Fruit fly (Drosophila melanogaster) whole organism, prepupa: Measurements from ENCODE around the gene CG31358.

Experiments used
- Blimp-1 ChIP-seq: fragments of 200-800 bp; sonication (Bioruptor generic); optimal IDR thresholded peaks from 3 replicates; lab custom pipeline; 2017; ENCODE audit warnings: missing biosample characterization, missing genetic modification characterization, mild to moderate bottlenecking, moderate library complexity, missing genetic modification reagents
- CG10631 ChIP-seq: fragments of 200-800 bp; sonication (Bioruptor generic); optimal IDR thresholded peaks from 2 replicates; lab custom pipeline; 2016; ENCODE audit warnings: missing biosample characterization, missing genetic modification characterization
- CG10669 ChIP-seq: fragments of 200-800 bp; sonication (Bioruptor generic); optimal IDR thresholded peaks from 3 replicates; lab custom pipeline; 2018; ENCODE audit warnings: missing biosample characterization, mild to moderate bottlenecking, missing genetic modification characterization, moderate library complexity
- CG11294 ChIP-seq: fragments of 200-800 bp; sonication (Bioruptor generic); IDR thresholded peaks from 2 replicates; pipeline ENCODE4 v1.3.6; 2022; ENCODE audit warnings: missing biosample characterization, missing genetic modification characterization
- CG11762 ChIP-seq: fragments of 200-800 bp; sonication (Bioruptor generic); optimal IDR thresholded peaks from 3 replicates; lab custom pipeline; 2016; ENCODE audit warnings: missing biosample characterization, missing genetic modification characterization; ENCODE audit not compliant: insufficient read depth
- CG11902 ChIP-seq: fragments of 200-800 bp; sonication (Bioruptor generic); optimal IDR thresholded peaks from 3 replicates; lab custom pipeline; 2016; ENCODE audit warnings: missing biosample characterization, missing genetic modification characterization
- CG16779 ChIP-seq: fragments of 200-800 bp; sonication (Bioruptor generic); optimal IDR thresholded peaks from 3 replicates; lab custom pipeline; 2017; ENCODE audit warnings: missing biosample characterization, mild to moderate bottlenecking, missing genetic modification characterization
- CG3032 ChIP-seq: fragments of 200-800 bp; optimal IDR thresholded peaks from 2 replicates; lab custom pipeline; 2019; ENCODE audit warnings: missing biosample characterization, mild to moderate bottlenecking, missing genetic modification characterization, moderate library complexity
- CG31627 ChIP-seq: fragments of 200-800 bp; sonication (Bioruptor generic); optimal IDR thresholded peaks from 3 replicates; lab custom pipeline; 2016; ENCODE audit warnings: missing biosample characterization, missing genetic modification characterization
- CG32006 ChIP-seq: fragments of 200-800 bp; sonication (Bioruptor generic); optimal IDR thresholded peaks from 3 replicates; lab custom pipeline; 2017; ENCODE audit warnings: missing biosample characterization, mild to moderate bottlenecking, missing genetic modification characterization
- CG4318 ChIP-seq: fragments of 200-800 bp; sonication (Bioruptor generic); optimal IDR thresholded peaks from 3 replicates; lab custom pipeline; 2017; ENCODE audit warnings: missing biosample characterization, mild to moderate bottlenecking, missing genetic modification characterization
- CG6163 ChIP-seq: fragments of 200-800 bp; sonication (Bioruptor generic); IDR thresholded peaks from 3 replicates; pipeline ENCODE4 v1.3.6; 2022; ENCODE audit warnings: missing biosample characterization, missing genetic modification characterization
- CG6276 ChIP-seq: fragments of 200-800 bp; sonication (Bioruptor generic); optimal IDR thresholded peaks from 2 replicates; lab custom pipeline; 2017; ENCODE audit warnings: missing biosample characterization, mild to moderate bottlenecking, missing genetic modification characterization
- CG6792 ChIP-seq: fragments of 200-800 bp; sonication (Bioruptor generic); optimal IDR thresholded peaks from 3 replicates; lab custom pipeline; 2016; ENCODE audit warnings: missing biosample characterization, missing genetic modification characterization
- CG6808 ChIP-seq: fragments of 200-800 bp; sonication (Bioruptor generic); optimal IDR thresholded peaks from 3 replicates; lab custom pipeline; 2017; ENCODE audit warnings: missing biosample characterization, missing genetic modification characterization, mild to moderate bottlenecking, moderate library complexity, missing genetic modification reagents
- CG6854 ChIP-seq: fragments of 200-800 bp; sonication (Bioruptor generic); optimal IDR thresholded peaks from 2 replicates; lab custom pipeline; 2017; ENCODE audit warnings: missing biosample characterization, mild to moderate bottlenecking, missing genetic modification characterization
- CG8119 ChIP-seq: fragments of 200-800 bp; sonication (Bioruptor generic); IDR thresholded peaks from 3 replicates; pipeline ENCODE4 v1.3.6; 2022; ENCODE audit warnings: missing biosample characterization, missing genetic modification characterization
- CG8632 ChIP-seq: fragments of 200-800 bp; sonication (Bioruptor generic); optimal IDR thresholded peaks from 3 replicates; lab custom pipeline; 2016; ENCODE audit warnings: missing biosample characterization, missing genetic modification characterization
- CG9139 ChIP-seq: fragments of 200-800 bp; sonication (Bioruptor generic); optimal IDR thresholded peaks from 3 replicates; lab custom pipeline; 2017; ENCODE audit warnings: missing biosample characterization, mild to moderate bottlenecking, missing genetic modification characterization
- Eip75B ChIP-seq: fragments of 200-800 bp; sonication (Bioruptor generic); optimal IDR thresholded peaks from 3 replicates; lab custom pipeline; 2016; ENCODE audit warnings: missing biosample characterization, missing genetic modification characterization
- Eip93F ChIP-seq: fragments of 200-800 bp; sonication (Bioruptor generic); optimal IDR thresholded peaks from 2 replicates; lab custom pipeline; 2016; ENCODE audit warnings: missing biosample characterization, mild to moderate bottlenecking, missing genetic modification characterization
- Ets21C ChIP-seq: fragments of 200-800 bp; sonication (Bioruptor generic); optimal IDR thresholded peaks from 3 replicates; lab custom pipeline; 2016; ENCODE audit warnings: missing biosample characterization, missing genetic modification characterization
- Ets96B ChIP-seq: fragments of 200-800 bp; optimal IDR thresholded peaks from 2 replicates; lab custom pipeline; 2019; ENCODE audit warnings: missing biosample characterization, mild to moderate bottlenecking, missing genetic modification characterization, moderate library complexity
- Hr38 ChIP-seq: sonication (Bioruptor generic); optimal IDR thresholded peaks from 2 replicates; lab custom pipeline; 2016; ENCODE audit warnings: missing biosample characterization, missing genetic modification characterization
- Hr39 ChIP-seq: fragments of 200-800 bp; sonication (Bioruptor generic); optimal IDR thresholded peaks from 2 replicates; lab custom pipeline; 2016; ENCODE audit warnings: missing biosample characterization, missing genetic modification characterization
- Hr4 ChIP-seq: fragments of 200-800 bp; sonication (Bioruptor generic); optimal IDR thresholded peaks from 3 replicates; lab custom pipeline; 2016; ENCODE audit warnings: missing biosample characterization, missing genetic modification characterization
- Lpt ChIP-seq: fragments of 200-800 bp; sonication (Bioruptor generic); optimal IDR thresholded peaks from 3 replicates; lab custom pipeline; 2016; ENCODE audit warnings: missing biosample characterization, missing genetic modification characterization
- Met ChIP-seq: fragments of 200-800 bp; sonication (Bioruptor generic); optimal IDR thresholded peaks from 3 replicates; lab custom pipeline; 2016; ENCODE audit warnings: missing biosample characterization, missing genetic modification characterization
- Sox102F ChIP-seq: fragments of 200-800 bp; sonication (Bioruptor generic); optimal IDR thresholded peaks from 2 replicates; lab custom pipeline; 2016; ENCODE audit warnings: missing biosample characterization, mild to moderate bottlenecking, missing genetic modification characterization
- Sox14 ChIP-seq: fragments of 200-800 bp; sonication (Bioruptor generic); optimal IDR thresholded peaks from 3 replicates; lab custom pipeline; 2016; ENCODE audit warnings: missing biosample characterization, missing genetic modification characterization
- Sox15 ChIP-seq: fragments of 200-800 bp; sonication (Bioruptor generic); optimal IDR thresholded peaks from 3 replicates; lab custom pipeline; 2016; ENCODE audit warnings: missing biosample characterization, missing genetic modification characterization
- achi ChIP-seq: fragments of 200-800 bp; sonication (Bioruptor generic); optimal IDR thresholded peaks from 3 replicates; lab custom pipeline; 2016; ENCODE audit warnings: missing biosample characterization, missing genetic modification characterization
- acj6 ChIP-seq: fragments of 200-800 bp; sonication (Bioruptor generic); optimal IDR thresholded peaks from 3 replicates; lab custom pipeline; 2016; ENCODE audit warnings: missing biosample characterization, missing genetic modification characterization
- cyc ChIP-seq: fragments of 200-800 bp; sonication (Bioruptor generic); optimal IDR thresholded peaks from 3 replicates; lab custom pipeline; 2016; ENCODE audit warnings: missing biosample characterization, missing genetic modification characterization
- dac ChIP-seq: fragments of 200-800 bp; sonication (Bioruptor generic); optimal IDR thresholded peaks from 2 replicates; lab custom pipeline; 2017; ENCODE audit warnings: missing biosample characterization, mild to moderate bottlenecking, missing genetic modification characterization
- dsx ChIP-seq: fragments of 200-800 bp; optimal IDR thresholded peaks from 3 replicates; lab custom pipeline; 2019; ENCODE audit warnings: missing biosample characterization, mild to moderate bottlenecking, missing genetic modification characterization, moderate library complexity; ENCODE audit not compliant: poor library complexity, severe bottlenecking
- esn ChIP-seq: fragments of 200-800 bp; sonication (Bioruptor generic); optimal IDR thresholded peaks from 2 replicates; lab custom pipeline; 2016; ENCODE audit warnings: missing biosample characterization, mild to moderate bottlenecking, missing genetic modification characterization, moderate library complexity
- fd59A ChIP-seq: fragments of 200-800 bp; sonication (Bioruptor generic); optimal IDR thresholded peaks from 2 replicates; lab custom pipeline; 2017; ENCODE audit warnings: missing biosample characterization, mild to moderate bottlenecking, missing genetic modification characterization, missing genetic modification reagents
- lz ChIP-seq: fragments of 200-800 bp; sonication (Bioruptor generic); optimal IDR thresholded peaks from 3 replicates; lab custom pipeline; 2016; ENCODE audit warnings: missing biosample characterization, missing genetic modification characterization
- pdm3 ChIP-seq: fragments of 200-800 bp; sonication (Bioruptor generic); optimal IDR thresholded peaks from 3 replicates; lab custom pipeline; 2016; ENCODE audit warnings: missing biosample characterization, missing genetic modification characterization
- salr ChIP-seq, 2 experiments: fragments of 200-800 bp; sonication (Bioruptor generic); optimal IDR thresholded peaks; 3 replicates each; lab custom pipeline; 2016 to 2018; ENCODE audit warnings: missing biosample characterization in 2 of 2, missing genetic modification characterization in 2 of 2, mild to moderate bottlenecking in 1 of 2
- spab ChIP-seq: fragments of 200-800 bp; sonication (Bioruptor generic); optimal IDR thresholded peaks from 2 replicates; lab custom pipeline; 2017; ENCODE audit warnings: missing biosample characterization, mild to moderate bottlenecking, missing genetic modification characterization, missing genetic modification reagents
- ss ChIP-seq, 2 experiments: fragments of 200-800 bp; sonication (Bioruptor generic); optimal IDR thresholded peaks; 2 replicates in 1 of 2; 3 replicates in 1 of 2; lab custom pipeline; 2017 to 2018; ENCODE audit warnings: mild to moderate bottlenecking in 2 of 2, missing biosample characterization in 2 of 2, missing genetic modification characterization in 2 of 2, moderate library complexity in 1 of 2
- topi ChIP-seq: fragments of 200-800 bp; sonication (Bioruptor generic); optimal IDR thresholded peaks from 3 replicates; lab custom pipeline; 2016; ENCODE audit warnings: missing biosample characterization, missing genetic modification characterization

Gene CG31358

dm6 chr3R:12078961-12079360, 47.4 kb upstream of the CG31358 start (continued):
- TF ChIP-seq CG11762 (GFP tag; lab: Kevin White, UChicago) (peak; percentile 71), Eip75B (peak; percentile 62), CG32006 (GFP tag; lab: Kevin White, UChicago) (peak; percentile 63), Hr39 (GFP tag; lab: Kevin White, UChicago) (peak; percentile 38), Lpt (GFP tag; lab: Kevin White, UChicago) (peak; percentile 62), CG6854 (no peak), ss (GFP tag; optimal IDR thresholded peaks at IDR 0.05; lab: Kevin White, UChicago) (peak; percentile 51 to 81), CG6792 (peak; percentile 73), Ets21C (peak; percentile 47), dac (no peak), Blimp-1 (GFP tag; lab: Kevin White, UChicago) (peak; percentile 58), achi (peak; percentile 74), CG3032 (tag; lab: Kevin White, UChicago) (peak; percentile 86), CG11294 (GFP tag; lab: Robert Waterston, UW) (peak; percentile 20; the same call in 1 of the 2 replicates), CG9139 (peak; percentile 71), topi (GFP tag; lab: Kevin White, UChicago) (peak; percentile 67), Sox14 (GFP tag; lab: Kevin White, UChicago) (peak; percentile 32), Sox15 (GFP tag; lab: Kevin White, UChicago) (peak; percentile 48), cyc (peak; percentile 76), Ets96B (tag; lab: Kevin White, UChicago) (peak; percentile 83), lz (GFP tag; lab: Kevin White, UChicago) (peak; percentile 55), CG10631 (GFP tag; lab: Kevin White, UChicago) (peak; percentile 82), Eip93F (GFP tag; lab: Kevin White, UChicago) (peak; percentile 21), CG8119 (peak; percentile 77), Hr38 (GFP tag; lab: Kevin White, UChicago) (no peak), CG6163 (peak; percentile 87), CG6276 (GFP tag; lab: Kevin White, UChicago) (peak; percentile 10), CG31627 (GFP tag; lab: Kevin White, UChicago) (peak; percentile 59), pdm3 (GFP tag; lab: Kevin White, UChicago) (peak; percentile 34), CG10669 (peak; percentile 79), dsx (GFP tag; lab: Kevin White, UChicago) (peak; percentile 79), esn (peak; percentile 82), Sox102F (GFP tag; lab: Kevin White, UChicago) (peak; percentile 68), CG11902 (peak; percentile 68)

dm6 chr3R:12062844-12063243, 31.3 kb upstream of the CG31358 start, which contains the start of gene CG14740:
Gene CG14740, minus strand, starts transcription at chr3R:12062944.
- TF ChIP-seq Ets96B (tag; lab: Kevin White, UChicago), result no peak
- no peak for TF ChIP-seq Met
- TF ChIP-seq acj6 (GFP tag; lab: Kevin White, UChicago), result no peak
- TF ChIP-seq Blimp-1 (GFP tag; lab: Kevin White, UChicago), result no peak
- TF ChIP-seq CG8632 (GFP tag; lab: Kevin White, UChicago), result no peak
- no peak for TF ChIP-seq ss (GFP tag; optimal IDR thresholded peaks at IDR 0.05; lab: Kevin White, UChicago)
- no peak for TF ChIP-seq CG4318 (GFP tag; lab: Kevin White, UChicago)
- TF ChIP-seq CG6276 (GFP tag; lab: Kevin White, UChicago), result no peak
- TF ChIP-seq spab (GFP tag; lab: Kevin White, UChicago), result no peak
- no peak for TF ChIP-seq dsx (GFP tag; lab: Kevin White, UChicago)
- no peak for TF ChIP-seq CG11902
- TF ChIP-seq Hr4 (GFP tag; lab: Kevin White, UChicago), result no peak
- no peak for TF ChIP-seq CG16779
- TF ChIP-seq salr (GFP tag; optimal IDR thresholded peaks at IDR 0.05; lab: Kevin White, UChicago), result no peak
- no peak for TF ChIP-seq Sox15 (GFP tag; lab: Kevin White, UChicago)
- no peak for TF ChIP-seq CG6808 (GFP tag; lab: Kevin White, UChicago)
- TF ChIP-seq lz (GFP tag; lab: Kevin White, UChicago), result no peak
- TF ChIP-seq fd59A (GFP tag; lab: Kevin White, UChicago), result no peak
- no peak for TF ChIP-seq Ets21C
- TF ChIP-seq Hr38 (GFP tag; lab: Kevin White, UChicago), result no peak
